Worm (Caenorhabditis elegans) whole organism, young adult: Measurements from ENCODE around the gene F54B8.4.

ENCODE experiments used
- B0019.2 ChIP-seq: fragments of 200-800 bp; sonication (Bioruptor generic); conservative IDR thresholded peaks from 2 replicates; pipeline ENCODE4 v1.3.6; 2022; ENCODE audit warnings: missing genetic modification reagents, missing genetic modification characterization, missing compliant biosample characterization
- F49E8.2 ChIP-seq: sonication (generic microtip); optimal IDR thresholded peaks from 3 replicates; lab custom pipeline; 2017; ENCODE audit warnings: missing genetic modification characterization, mild to moderate bottlenecking, missing compliant biosample characterization, antibody characterized with exemption, moderate library complexity; ENCODE audit not compliant: insufficient read depth
- F52B5.7 ChIP-seq: sonication (generic microtip); optimal IDR thresholded peaks from 2 replicates; lab custom pipeline; 2016; ENCODE audit warnings: mild to moderate bottlenecking, missing genetic modification characterization, missing compliant biosample characterization
- F57A8.1 ChIP-seq: fragments of 200-800 bp; sonication (Bioruptor generic); optimal IDR thresholded peaks from 2 replicates; lab custom pipeline; 2018; ENCODE audit warnings: mild to moderate bottlenecking, missing genetic modification characterization, moderate library complexity, missing compliant biosample characterization
- T26A5.8 ChIP-seq: sonication (generic microtip); optimal IDR thresholded peaks from 2 replicates; lab custom pipeline; 2016; ENCODE audit warnings: missing genetic modification characterization, missing compliant biosample characterization
- aptf-3 ChIP-seq: fragments of 200-800 bp; sonication (Bioruptor generic); IDR thresholded peaks from 2 replicates; pipeline ENCODE4 v1.3.6; 2022; ENCODE audit warnings: missing genetic modification characterization, missing compliant biosample characterization
- attf-5 ChIP-seq: fragments of 200-800 bp; sonication (Bioruptor generic); optimal IDR thresholded peaks from 2 replicates; lab custom pipeline; 2018; ENCODE audit warnings: mild to moderate bottlenecking, missing genetic modification characterization, missing compliant biosample characterization
- bed-2 ChIP-seq: fragments of 200-800 bp; sonication (Bioruptor generic); IDR thresholded peaks from 2 replicates; pipeline ENCODE4 v1.3.6; 2022; ENCODE audit warnings: missing genetic modification reagents, missing genetic modification characterization, missing compliant biosample characterization
- ceh-100 ChIP-seq: fragments of 200-800 bp; sonication (Bioruptor generic); IDR thresholded peaks from 2 replicates; pipeline ENCODE4 v1.3.6; 2022; ENCODE audit warnings: missing genetic modification reagents, missing genetic modification characterization, missing compliant biosample characterization
- ceh-40 ChIP-seq: fragments of 200-800 bp; sonication (Bioruptor generic); IDR thresholded peaks from 2 replicates; pipeline ENCODE4 v1.3.6; 2022; ENCODE audit warnings: missing genetic modification characterization, missing compliant biosample characterization
- dox-1 ChIP-seq: fragments of 200-800 bp; sonication (Bioruptor generic); IDR thresholded peaks from 2 replicates; pipeline ENCODE4 v1.3.6; 2022; ENCODE audit warnings: missing genetic modification reagents, missing genetic modification characterization, missing compliant biosample characterization
- gei-17 ChIP-seq: fragments of 200-800 bp; sonication (Bioruptor generic); optimal IDR thresholded peaks from 2 replicates; lab custom pipeline; 2018; ENCODE audit warnings: mild to moderate bottlenecking, missing genetic modification characterization, missing compliant biosample characterization
- hlh-26 ChIP-seq: fragments of 200-800 bp; sonication (Bioruptor generic); conservative IDR thresholded peaks from 2 replicates; pipeline ENCODE4 v1.3.6; 2022; ENCODE audit warnings: missing genetic modification reagents, missing genetic modification characterization, missing compliant biosample characterization
- let-526 ChIP-seq: fragments of 200-800 bp; sonication (Bioruptor generic); IDR thresholded peaks from 2 replicates; pipeline ENCODE4 v1.3.6; 2022; ENCODE audit warnings: missing genetic modification reagents, missing genetic modification characterization, missing compliant biosample characterization
- lin-54 ChIP-seq: fragments of 200-800 bp; sonication (Bioruptor generic); optimal IDR thresholded peaks from 2 replicates; lab custom pipeline; 2018; ENCODE audit warnings: mild to moderate bottlenecking, missing genetic modification characterization, missing compliant biosample characterization
- lir-1 ChIP-seq: fragments of 200-800 bp; sonication (Bioruptor generic); conservative IDR thresholded peaks from 2 replicates; pipeline ENCODE4 v1.3.6; 2022; ENCODE audit warnings: missing genetic modification reagents, missing genetic modification characterization, missing compliant biosample characterization
- lsy-27 ChIP-seq: sonication (generic microtip); optimal IDR thresholded peaks from 2 replicates; lab custom pipeline; 2017; ENCODE audit warnings: missing genetic modification characterization, mild to moderate bottlenecking, missing compliant biosample characterization, antibody characterized with exemption, missing genotype, borderline replicate concordance; ENCODE audit not compliant: insufficient read depth
- mel-28 ChIP-seq: sonication (generic microtip); optimal IDR thresholded peaks from 2 replicates; lab custom pipeline; 2016; ENCODE audit warnings: borderline replicate concordance, mild to moderate bottlenecking, missing genetic modification characterization, missing compliant biosample characterization
- nfya-1 ChIP-seq: sonication (generic microtip); optimal IDR thresholded peaks from 2 replicates; lab custom pipeline; 2017; ENCODE audit warnings: antibody characterized with exemption, missing compliant biosample characterization, missing genetic modification characterization, borderline replicate concordance; ENCODE audit not compliant: insufficient read depth
- nhr-120 ChIP-seq: fragments of 200-800 bp; sonication (Bioruptor generic); IDR thresholded peaks from 2 replicates; pipeline ENCODE4 v1.3.6; 2022; ENCODE audit warnings: missing genetic modification characterization, missing compliant biosample characterization
- nhr-80 ChIP-seq: sonication (generic microtip); optimal IDR thresholded peaks from 2 replicates; lab custom pipeline; 2016; ENCODE audit warnings: missing genetic modification characterization, missing compliant biosample characterization
- nhr-90 ChIP-seq: sonication (generic microtip); optimal IDR thresholded peaks from 2 replicates; lab custom pipeline; 2016; ENCODE audit warnings: missing genotype, mild to moderate bottlenecking, missing genetic modification characterization, missing compliant biosample characterization
- unc-62 ChIP-seq: fragments of 150-350 bp; optimal IDR thresholded peaks from 2 replicates; lab custom pipeline; 2014; ENCODE audit warnings: missing biosample characterization, missing genetic modification reagents, missing genetic modification characterization
- ztf-28 ChIP-seq: fragments of 200-800 bp; sonication (Bioruptor generic); IDR thresholded peaks from 2 replicates; pipeline ENCODE4 v1.3.6; 2022; ENCODE audit warnings: missing genetic modification reagents, missing genetic modification characterization, missing compliant biosample characterization
- ztf-6 ChIP-seq: fragments of 200-800 bp; sonication (Bioruptor generic); IDR thresholded peaks from 2 replicates; pipeline ENCODE4 v1.3.6; 2022; ENCODE audit warnings: missing genetic modification reagents, missing genetic modification characterization, missing compliant biosample characterization

Gene F54B8.4

DNA sequence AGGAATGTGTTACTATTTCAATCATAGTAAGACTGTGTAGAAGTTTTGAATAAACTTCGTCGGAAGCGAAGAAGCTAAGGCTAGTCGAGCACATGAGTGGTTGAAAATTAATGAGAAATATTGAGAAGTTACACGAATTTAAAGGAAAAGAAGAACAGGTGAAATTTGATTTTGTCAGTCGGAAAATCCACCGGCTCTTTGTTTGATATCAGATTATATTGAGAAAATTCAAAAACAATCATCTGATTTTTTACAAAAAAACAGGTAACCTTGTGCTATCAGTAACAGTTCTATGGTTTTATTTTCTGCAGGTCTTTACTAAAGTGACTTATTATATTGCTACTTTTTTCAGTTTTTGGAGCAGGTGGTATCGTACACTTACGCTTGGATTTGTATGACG lies 42.1 kb downstream of the F54B8.4 start, which contains the start of gene srh-148:
Gene srh-148 (minus strand): TSS at position 101 of the 400 bp plus-strand sequence.
- TF ChIP-seq F49E8.2 (tag; lab: Kevin White, UChicago): no peak
- no peak for TF ChIP-seq B0019.2 (GFP tag; lab: Robert Waterston, UW)
- TF ChIP-seq nhr-90: no peak
- TF ChIP-seq hlh-26 (GFP tag; lab: Robert Waterston, UW): no peak
- TF ChIP-seq gei-17: no peak
- TF ChIP-seq, all 124 proteins: peak for 0

DNA sequence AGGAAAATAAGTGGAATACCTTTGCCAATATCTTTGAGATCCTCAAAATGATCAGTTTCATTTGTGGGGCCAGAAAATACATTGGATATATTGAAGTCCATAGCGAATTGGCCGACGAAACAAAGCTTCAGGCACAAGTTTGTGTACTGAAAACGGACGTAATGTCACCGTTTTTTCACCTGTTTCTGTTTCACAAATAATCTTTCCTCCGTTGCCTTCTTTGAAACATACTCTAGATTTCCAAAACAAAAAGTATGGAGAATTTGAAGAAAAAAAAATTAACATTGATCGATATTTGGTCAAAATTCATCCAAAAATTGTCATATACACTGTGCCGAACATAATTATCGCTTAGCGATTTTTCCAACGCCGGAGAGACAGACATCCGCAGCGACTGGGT lies 46.4 kb downstream of the F54B8.4 start, which contains the start of gene srz-12:
Gene srz-12 (minus strand): TSS at position 101 of the 400 bp plus-strand sequence.
- TF ChIP-seq let-526 (GFP tag; lab: Robert Waterston, UW) (no peak), lir-1 (GFP tag; lab: Robert Waterston, UW) (no peak), lsy-27 (no peak), nfya-1 (tag; lab: Kevin White, UChicago) (no peak), aptf-3 (GFP tag; lab: Robert Waterston, UW) (no peak), ceh-100 (GFP tag; lab: Robert Waterston, UW) (no peak)

DNA sequence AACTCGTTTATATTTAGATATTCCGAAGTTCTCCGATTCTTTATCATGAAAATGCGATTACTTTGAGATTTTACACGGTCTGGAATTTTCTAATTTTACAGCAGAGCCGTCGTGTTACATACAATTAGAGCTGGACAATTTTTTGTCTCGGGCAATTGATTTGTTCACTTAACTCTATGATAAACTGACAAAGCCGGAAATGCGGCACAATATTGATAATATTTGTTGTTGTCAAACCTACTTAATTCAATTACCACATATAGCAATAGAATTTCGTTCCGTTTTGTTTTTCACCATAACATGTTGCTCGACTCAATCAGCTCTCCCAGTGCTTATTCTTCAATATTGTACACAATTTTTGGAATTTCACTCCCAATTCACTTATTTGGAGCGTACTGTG lies 46.9 kb downstream of the F54B8.4 start, which contains the start of gene srh-299:
Gene srh-299 (plus strand): TSS at position 301 of the 400 bp plus-strand sequence.
- no peak for TF ChIP-seq F57A8.1
- no peak for TF ChIP-seq T26A5.8 (tag; lab: Kevin White, UChicago)
- no peak for TF ChIP-seq mel-28
- no peak for TF ChIP-seq attf-5 (GFP tag; lab: Kevin White, UChicago)
- no peak for TF ChIP-seq unc-62 (GFP tag; lab: Kevin White, UChicago)
- no peak for TF ChIP-seq lir-1 (GFP tag; lab: Robert Waterston, UW)
- TF ChIP-seq nhr-120 (GFP tag; lab: Robert Waterston, UW): no peak
- TF ChIP-seq ztf-28 (GFP tag; lab: Robert Waterston, UW): no peak
- no peak for TF ChIP-seq ceh-40 (GFP tag; lab: Robert Waterston, UW)
- TF ChIP-seq dox-1 (GFP tag; lab: Robert Waterston, UW): no peak
- TF ChIP-seq bed-2 (GFP tag; lab: Robert Waterston, UW): no peak
- no peak for TF ChIP-seq ztf-6 (GFP tag; lab: Robert Waterston, UW)
- no peak for TF ChIP-seq nhr-80 (tag; lab: Kevin White, UChicago)
- no peak for TF ChIP-seq lin-54

DNA sequence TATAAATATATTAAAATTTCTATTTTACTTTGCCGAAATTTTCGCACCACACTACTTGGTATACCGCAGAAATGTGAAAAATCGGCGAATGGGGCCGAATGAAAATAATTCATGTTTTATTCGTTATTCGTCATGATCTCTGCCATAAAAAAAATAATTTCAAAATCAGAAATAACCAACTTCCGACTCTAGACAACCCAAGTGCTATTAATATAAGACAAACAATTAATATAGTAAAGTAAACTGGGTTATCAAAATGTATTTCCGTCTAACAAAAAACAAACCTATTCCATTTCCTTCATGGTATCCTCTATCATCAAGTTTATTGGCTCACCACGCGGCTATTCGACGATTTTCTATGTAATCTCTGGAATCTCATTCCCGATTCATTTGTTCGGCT lies 49.7 kb downstream of the F54B8.4 start, which contains the start of gene srh-293:
Gene srh-293 (plus strand): TSS at position 301 of the 400 bp plus-strand sequence.
- no peak for TF ChIP-seq F52B5.7 (tag; lab: Kevin White, UChicago)
- TF ChIP-seq lin-54: no peak
